Fruit fly (Drosophila melanogaster) whole organism, embryonic: ENCODE measurements around the gene betaGlu.

Source experiments
- Aef1 ChIP-seq: fragments of 200-800 bp; sonication (Bioruptor generic); IDR thresholded peaks from 3 replicates; pipeline ENCODE4 v1.3.6; 2022; ENCODE audit warnings: missing biosample characterization, missing genetic modification characterization
- BEAF-32 ChIP-seq: fragments of 200-800 bp; sonication (Bioruptor generic); optimal IDR thresholded peaks from 3 replicates; lab custom pipeline; 2017; ENCODE audit warnings: missing biosample characterization, missing genetic modification characterization, mild to moderate bottlenecking, moderate library complexity, missing genetic modification reagents
- CG10267 ChIP-seq: fragments of 200-800 bp; sonication (Bioruptor generic); optimal IDR thresholded peaks from 2 replicates; lab custom pipeline; 2018; ENCODE audit warnings: missing biosample characterization, mild to moderate bottlenecking, missing genetic modification characterization, moderate library complexity
- CG10654 ChIP-seq: fragments of 200-800 bp; sonication (Bioruptor generic); optimal IDR thresholded peaks from 2 replicates; lab custom pipeline; 2016; ENCODE audit warnings: missing biosample characterization, missing genetic modification characterization
- CG12236 ChIP-seq: fragments of 200-800 bp; sonication (Bioruptor generic); optimal IDR thresholded peaks from 2 replicates; lab custom pipeline; 2016; ENCODE audit warnings: missing biosample characterization, missing genetic modification characterization
- CG12659 ChIP-seq: fragments of 200-800 bp; sonication (Bioruptor generic); optimal IDR thresholded peaks from 3 replicates; lab custom pipeline; 2017; ENCODE audit warnings: mild to moderate bottlenecking, missing biosample characterization, missing genetic modification reagents, missing genetic modification characterization
- CG15073 ChIP-seq: fragments of 200-800 bp; sonication (Bioruptor generic); optimal IDR thresholded peaks from 2 replicates; lab custom pipeline; 2016; ENCODE audit warnings: missing biosample characterization, missing genetic modification characterization
- CG17568 ChIP-seq: fragments of 200-800 bp; sonication (Bioruptor generic); optimal IDR thresholded peaks from 2 replicates; lab custom pipeline; 2018; ENCODE audit warnings: missing biosample characterization, mild to moderate bottlenecking, missing genetic modification characterization, moderate library complexity
- CG17612 ChIP-seq: fragments of 200-800 bp; sonication (Bioruptor generic); IDR thresholded peaks from 2 replicates; pipeline ENCODE4 v1.3.6; 2022; ENCODE audit warnings: missing biosample characterization, missing genetic modification characterization
- CG17802 ChIP-seq: fragments of 200-800 bp; sonication (Bioruptor generic); optimal IDR thresholded peaks from 2 replicates; lab custom pipeline; 2018; ENCODE audit warnings: missing biosample characterization, mild to moderate bottlenecking, missing genetic modification characterization, moderate library complexity
- CG18262 ChIP-seq: fragments of 200-800 bp; optimal IDR thresholded peaks from 3 replicates; lab custom pipeline; 2019; ENCODE audit warnings: missing biosample characterization, mild to moderate bottlenecking, missing genetic modification characterization, moderate library complexity
- CG1832 ChIP-seq: fragments of 200-800 bp; sonication (Bioruptor generic); optimal IDR thresholded peaks from 2 replicates; lab custom pipeline; 2017; ENCODE audit warnings: missing biosample characterization, mild to moderate bottlenecking, missing genetic modification characterization, inconsistent platforms
- CG31224 ChIP-seq: fragments of 200-800 bp; sonication (Bioruptor generic); IDR thresholded peaks from 2 replicates; pipeline ENCODE4 v1.3.6; 2022; ENCODE audit warnings: missing biosample characterization, missing genetic modification characterization
- CG33557 ChIP-seq: fragments of 200-800 bp; sonication (Bioruptor generic); optimal IDR thresholded peaks from 2 replicates; lab custom pipeline; 2019; ENCODE audit warnings: missing biosample characterization, mild to moderate bottlenecking, missing genetic modification characterization, moderate library complexity
- CG34376 ChIP-seq: fragments of 200-800 bp; sonication (Bioruptor generic); optimal IDR thresholded peaks from 2 replicates; lab custom pipeline; 2018; ENCODE audit warnings: missing biosample characterization, mild to moderate bottlenecking, missing genetic modification characterization
- CG3838 ChIP-seq: fragments of 200-800 bp; sonication (Bioruptor generic); optimal IDR thresholded peaks from 3 replicates; lab custom pipeline; 2016; ENCODE audit warnings: missing biosample characterization, missing genetic modification characterization
- CG4854 ChIP-seq: fragments of 200-800 bp; sonication (Bioruptor generic); optimal IDR thresholded peaks from 2 replicates; lab custom pipeline; 2016; ENCODE audit warnings: missing biosample characterization, missing genetic modification characterization, inconsistent platforms
- CG6683 ChIP-seq: fragments of 200-800 bp; sonication (Bioruptor generic); optimal IDR thresholded peaks from 2 replicates; lab custom pipeline; 2017; ENCODE audit warnings: missing biosample characterization, mild to moderate bottlenecking, missing genetic modification characterization, missing genetic modification reagents
- CG8089 ChIP-seq: fragments of 200-800 bp; sonication (Bioruptor generic); optimal IDR thresholded peaks from 3 replicates; lab custom pipeline; 2016; ENCODE audit warnings: missing biosample characterization, missing genetic modification characterization
- CG9876 ChIP-seq: fragments of 200-800 bp; sonication (Bioruptor generic); optimal IDR thresholded peaks from 2 replicates; lab custom pipeline; 2016; ENCODE audit warnings: missing biosample characterization, missing genetic modification characterization
- D ChIP-seq, 2 experiments: fragments of 200-800 bp in 1 of 2; fragments of >200 bp in 1 of 2; sonication (Bioruptor generic) in 1 of 2; optimal IDR thresholded peaks; 2 replicates in 1 of 2; 3 replicates in 1 of 2; lab custom pipeline; 2017; ENCODE audit warnings: mild to moderate bottlenecking in 1 of 2, missing biosample characterization in 1 of 2, missing genetic modification characterization in 1 of 2, missing genetic modification reagents in 1 of 2
- Drgx ChIP-seq: fragments of 200-800 bp; sonication (Bioruptor generic); IDR thresholded peaks from 2 replicates; pipeline ENCODE4 v1.3.6; 2022; ENCODE audit warnings: missing biosample characterization, missing genetic modification characterization
- Eip74EF ChIP-seq, 2 experiments: fragments of 200-800 bp in 1 of 2; fragments of >200 bp in 1 of 2; sonication (Bioruptor generic) in 1 of 2; optimal IDR thresholded peaks; 2 replicates each; lab custom pipeline; 2017 to 2019; ENCODE audit warnings: missing biosample characterization in 2 of 2, missing genetic modification characterization in 2 of 2, mild to moderate bottlenecking in 1 of 2, moderate library complexity in 1 of 2
- Lhr ChIP-seq: fragments of 200-800 bp; sonication (Bioruptor generic); optimal IDR thresholded peaks from 3 replicates; lab custom pipeline; 2017; ENCODE audit warnings: mild to moderate bottlenecking, missing biosample characterization, missing genetic modification reagents, missing genetic modification characterization
- MBD-R2 ChIP-seq: fragments of 200-800 bp; sonication (Bioruptor generic); IDR thresholded peaks from 2 replicates; pipeline ENCODE4 v1.3.6; 2022; ENCODE audit warnings: missing biosample characterization, missing genetic modification characterization
- Mad ChIP-seq: fragments of 200-800 bp; sonication (Bioruptor generic); optimal IDR thresholded peaks from 2 replicates; lab custom pipeline; 2016; ENCODE audit warnings: missing biosample characterization, missing genetic modification characterization
- Med ChIP-seq: fragments of 200-800 bp; sonication (Bioruptor generic); peaks from one replicate; lab custom pipeline; 2016; ENCODE audit warnings: missing biosample characterization, missing genetic modification characterization, mild to moderate bottlenecking, inconsistent platforms, moderate library complexity
- Myb ChIP-seq: fragments of 200-800 bp; sonication (Bioruptor generic); optimal IDR thresholded peaks from 2 replicates; lab custom pipeline; 2016; ENCODE audit warnings: missing biosample characterization, missing genetic modification characterization
- Nf-YB ChIP-seq: fragments of 200-800 bp; sonication (Bioruptor generic); optimal IDR thresholded peaks from 3 replicates; lab custom pipeline; 2019; ENCODE audit warnings: missing biosample characterization, mild to moderate bottlenecking, missing genetic modification characterization, moderate library complexity
- PHDP ChIP-seq: fragments of 200-800 bp; sonication (Bioruptor generic); optimal IDR thresholded peaks from 3 replicates; lab custom pipeline; 2018; ENCODE audit warnings: missing biosample characterization, mild to moderate bottlenecking, missing genetic modification characterization, moderate library complexity
- caup ChIP-seq: fragments of 200-800 bp; sonication (Bioruptor generic); optimal IDR thresholded peaks from 3 replicates; lab custom pipeline; 2017; ENCODE audit warnings: missing biosample characterization, mild to moderate bottlenecking, missing genetic modification characterization, moderate library complexity; ENCODE audit not compliant: severe bottlenecking
- crc ChIP-seq: fragments of 200-800 bp; sonication (Bioruptor generic); optimal IDR thresholded peaks from 2 replicates; lab custom pipeline; 2016; ENCODE audit warnings: missing biosample characterization, missing genetic modification characterization
- da ChIP-seq: fragments of 200-800 bp; sonication (Bioruptor generic); optimal IDR thresholded peaks from 2 replicates; lab custom pipeline; 2016; ENCODE audit warnings: missing biosample characterization, missing genetic modification characterization
- dati ChIP-seq: fragments of 200-800 bp; sonication (Bioruptor generic); IDR thresholded peaks from 2 replicates; pipeline ENCODE4 v1.3.6; 2022; ENCODE audit warnings: missing biosample characterization, missing genetic modification characterization
- dmrt99B ChIP-seq: fragments of 200-800 bp; sonication (Bioruptor generic); optimal IDR thresholded peaks from 2 replicates; lab custom pipeline; 2018; ENCODE audit warnings: missing biosample characterization, mild to moderate bottlenecking, missing genetic modification characterization, moderate library complexity
- dpn ChIP-seq, 2 experiments: fragments of 200-800 bp; sonication (Bioruptor generic); optimal IDR thresholded peaks; 3 replicates each; lab custom pipeline; 2016; ENCODE audit warnings: missing biosample characterization in 2 of 2, missing genetic modification characterization in 2 of 2
- fd96Cb ChIP-seq: fragments of 200-800 bp; sonication (Bioruptor generic); optimal IDR thresholded peaks from 2 replicates; lab custom pipeline; 2018; ENCODE audit warnings: missing biosample characterization, mild to moderate bottlenecking, missing genetic modification characterization, moderate library complexity
- gfzf ChIP-seq: fragments of 200-800 bp; sonication (Bioruptor generic); optimal IDR thresholded peaks from 2 replicates; lab custom pipeline; 2016; ENCODE audit warnings: missing biosample characterization, mild to moderate bottlenecking, missing genetic modification characterization, moderate library complexity
- jing ChIP-seq: fragments of 200-800 bp; sonication (Bioruptor generic); optimal IDR thresholded peaks from 2 replicates; lab custom pipeline; 2018; ENCODE audit warnings: missing biosample characterization, mild to moderate bottlenecking, missing genetic modification characterization
- lmd ChIP-seq: fragments of 200-800 bp; sonication (Bioruptor generic); IDR thresholded peaks from 2 replicates; pipeline ENCODE4 v1.3.6; 2022; ENCODE audit warnings: missing biosample characterization, missing genetic modification characterization
- p53 ChIP-seq: fragments of 200-800 bp; sonication (Bioruptor generic); optimal IDR thresholded peaks from 2 replicates; lab custom pipeline; 2016; ENCODE audit warnings: missing biosample characterization, missing genetic modification characterization
- pros ChIP-seq: fragments of 200-800 bp; sonication (Bioruptor generic); optimal IDR thresholded peaks from 3 replicates; lab custom pipeline; 2019; ENCODE audit warnings: missing biosample characterization, mild to moderate bottlenecking, missing genetic modification characterization, moderate library complexity
- ro ChIP-seq: fragments of 200-800 bp; sonication (Bioruptor generic); IDR thresholded peaks from 2 replicates; pipeline ENCODE4 v1.3.6; 2022; ENCODE audit warnings: missing biosample characterization, missing genetic modification characterization
- sr ChIP-seq: fragments of 200-800 bp; sonication (Bioruptor generic); IDR thresholded peaks from 3 replicates; pipeline ENCODE4 v1.3.6; 2022; ENCODE audit warnings: missing biosample characterization, missing genetic modification characterization
- ssp ChIP-seq: fragments of 200-800 bp; sonication (Bioruptor generic); IDR thresholded peaks from 2 replicates; pipeline ENCODE4 v1.3.6; 2022; ENCODE audit warnings: missing biosample characterization, missing genetic modification characterization
- vnd ChIP-seq: fragments of 200-800 bp; sonication (Bioruptor generic); IDR thresholded peaks from 3 replicates; pipeline ENCODE4 v1.3.6; 2022; ENCODE audit warnings: missing biosample characterization, missing genetic modification characterization; ENCODE audit not compliant: partially characterized antibody
- wdn ChIP-seq: fragments of 200-800 bp; sonication (Bioruptor generic); IDR thresholded peaks from 2 replicates; pipeline ENCODE4 v1.3.6; 2022; ENCODE audit warnings: missing biosample characterization, missing genetic modification characterization

The betaGlu gene

DNA sequence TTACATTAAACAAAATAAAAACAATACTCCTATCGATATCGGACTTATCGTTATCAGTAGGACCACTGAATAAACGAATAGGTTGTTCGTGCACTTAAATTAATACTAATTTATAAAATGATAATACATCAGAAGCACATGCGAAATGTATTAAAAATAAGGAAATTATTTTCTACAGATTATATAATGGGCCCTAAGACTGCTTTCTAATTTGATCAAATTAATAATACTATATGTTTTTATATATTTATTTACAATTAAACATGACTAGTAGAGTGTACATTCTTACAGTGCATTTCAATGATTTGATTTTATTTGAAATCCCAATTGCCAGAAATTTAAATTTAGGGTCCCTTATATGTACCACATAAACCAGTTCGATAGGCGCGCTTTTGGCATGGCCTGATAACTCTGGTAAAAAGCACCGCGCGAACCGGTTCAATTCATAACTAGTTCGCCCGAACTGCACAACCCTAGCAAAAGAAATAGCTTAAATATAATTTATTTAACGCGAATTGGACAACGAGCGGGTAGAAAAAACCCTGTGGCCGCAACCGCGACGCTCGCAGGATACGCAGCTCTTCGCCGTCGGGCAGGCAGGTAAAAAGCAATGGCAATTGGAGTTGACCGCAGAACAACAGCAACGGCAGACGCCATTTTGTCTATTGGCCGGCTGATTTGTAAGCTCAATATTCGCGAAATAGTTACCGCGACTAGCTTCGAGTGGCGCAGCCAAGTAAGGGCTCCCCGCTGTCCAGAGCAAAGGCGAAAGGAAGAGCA, 5.1 kb upstream of the betaGlu start, which contains the start of the genes CG2126 and faf (continued):
- TF ChIP-seq da (GFP tag; lab: Kevin White, UChicago) (no peak), MBD-R2 (peak; percentile 29), CG10267 (tag; lab: Kevin White, UChicago) (peak; percentile 80), D (optimal IDR thresholded peaks at IDR 0.05; lab: Kevin White, UChicago) (no peak), D (GFP tag; optimal IDR thresholded peaks at IDR 0.05; lab: Kevin White, UChicago) (peak; percentile 48), CG9876 (GFP tag; lab: Kevin White, UChicago) (peak; percentile 12), jing (GFP tag; lab: Kevin White, UChicago) (no peak), CG12236 (GFP tag; lab: Kevin White, UChicago) (no peak), BEAF-32 (peak; percentile 62), Med (GFP tag; lab: Kevin White, UChicago) (peak; percentile 90), CG3838 (GFP tag; lab: Kevin White, UChicago) (no peak), Drgx (GFP tag; lab: Robert Waterston, UW) (0 out of 2 replicates have a peak, but pooled peaks have one; percentile 14), CG8089 (GFP tag; lab: Kevin White, UChicago) (peak; percentile 21), Lhr (GFP tag; lab: Kevin White, UChicago) (peak; percentile 38), dpn (GFP tag; optimal IDR thresholded peaks at IDR 0.05; lab: Kevin White, UChicago) (peak; percentile 64 to 85), CG18262 (tag; lab: Kevin White, UChicago) (peak; percentile 87), CG1832 (no peak), Myb (GFP tag; lab: Kevin White, UChicago) (peak; percentile 7), CG6683 (GFP tag; lab: Kevin White, UChicago) (peak; percentile 56), CG12659 (GFP tag; lab: Kevin White, UChicago) (peak; percentile 91), lmd (GFP tag; lab: Robert Waterston, UW) (peak; percentile 80), pros (GFP tag; lab: Kevin White, UChicago) (no peak), Eip74EF (GFP tag; optimal IDR thresholded peaks at IDR 0.05; lab: Kevin White, UChicago) (peak in 1 of 2 experiments; percentile 62), gfzf (GFP tag; lab: Kevin White, UChicago) (peak; percentile 34), wdn (peak; percentile 71), Nf-YB (GFP tag; lab: Kevin White, UChicago) (peak; percentile 66), CG33557 (peak; percentile 59), ro (GFP tag; lab: Robert Waterston, UW) (peak; percentile 23; the same call in 1 of the 2 replicates), PHDP (tag; lab: Kevin White, UChicago) (peak; percentile 82), caup (peak; percentile 73), CG15073 (GFP tag; lab: Kevin White, UChicago) (peak; percentile 18), CG10654 (peak; percentile 63), CG17802 (tag; lab: Kevin White, UChicago) (peak; percentile 35), CG34376 (peak; percentile 22), CG17568 (GFP tag; lab: Kevin White, UChicago) (no peak), crc (GFP tag; lab: Kevin White, UChicago) (no peak), CG31224 (GFP tag; lab: Robert Waterston, UW) (peak; percentile 51; the same call in 1 of the 2 replicates), sr (GFP tag; lab: Robert Waterston, UW) (0 out of 3 replicates have a peak, but pooled peaks have one; percentile 29), CG4854 (peak; percentile 26), vnd (0 out of 3 replicates have a peak, but pooled peaks have one; percentile 48), fd96Cb (peak; percentile 67), dati (GFP tag; lab: Robert Waterston, UW) (no peak), Aef1 (GFP tag; lab: Robert Waterston, UW) (peak; percentile 61; the same call in 2 of the 3 replicates), p53 (GFP tag; lab: Kevin White, UChicago) (no peak), CG17612 (GFP tag; lab: Robert Waterston, UW) (no peak; the same call in 1 of the 2 replicates), dmrt99B (tag; lab: Kevin White, UChicago) (peak; percentile 81), ssp (peak; percentile 61), Mad (GFP tag; lab: Kevin White, UChicago) (no peak)
